Worm (Caenorhabditis elegans) whole organism, late embryonic: ENCODE results near the gene cni-1.

Experiments
- K02D7.2 ChIP-seq: sonication (generic microtip); optimal IDR thresholded peaks from 2 replicates; lab custom pipeline; 2017; ENCODE audit warnings: mild to moderate bottlenecking, missing genetic modification characterization, missing compliant biosample characterization
- ama-1 ChIP-seq: fragments of 150-350 bp; optimal IDR thresholded peaks from 2 replicates; lab custom pipeline; 2014
- dmd-4 ChIP-seq: sonication (generic microtip); optimal IDR thresholded peaks from 2 replicates; lab custom pipeline; 2016; ENCODE audit warnings: borderline replicate concordance, missing genetic modification characterization, missing compliant biosample characterization
- elt-2 ChIP-seq: sonication (generic microtip); optimal IDR thresholded peaks from 2 replicates; lab custom pipeline; 2016; ENCODE audit warnings: missing genetic modification reagents, missing genetic modification characterization, missing compliant biosample characterization
- fkh-10 ChIP-seq: fragments of 150-350 bp; optimal IDR thresholded peaks from 2 replicates; lab custom pipeline; 2014; ENCODE audit warnings: missing biosample characterization, missing genetic modification reagents, missing genetic modification characterization
- lin-11 ChIP-seq: fragments of 200-800 bp; sonication (Bioruptor generic); optimal IDR thresholded peaks from 2 replicates; lab custom pipeline; 2018; ENCODE audit warnings: mild to moderate bottlenecking, missing genetic modification characterization, missing compliant biosample characterization
- nhr-11 ChIP-seq: fragments of 150-350 bp; optimal IDR thresholded peaks from 2 replicates; lab custom pipeline; 2014; ENCODE audit warnings: missing biosample characterization, missing genetic modification characterization
- npax-4 ChIP-seq: sonication (generic microtip); optimal IDR thresholded peaks from 2 replicates; lab custom pipeline; 2016; ENCODE audit warnings: missing genetic modification characterization, missing compliant biosample characterization
- pha-4 ChIP-seq: fragments of 150-350 bp; optimal IDR thresholded peaks from 2 replicates; lab custom pipeline; 2018; ENCODE audit warnings: missing biosample characterization, missing genetic modification reagents, missing genetic modification characterization
- pqm-1 ChIP-seq: sonication (generic microtip); optimal IDR thresholded peaks from 2 replicates; lab custom pipeline; 2016; ENCODE audit warnings: missing genetic modification characterization, missing compliant biosample characterization
- ref-2 ChIP-seq: sonication (generic microtip); optimal IDR thresholded peaks from 2 replicates; lab custom pipeline; 2016; ENCODE audit warnings: missing genetic modification characterization, missing compliant biosample characterization
- sox-2 ChIP-seq: fragments of 200-800 bp; sonication (Bioruptor generic); IDR thresholded peaks from 2 replicates; pipeline ENCODE4 v1.3.6; 2022; ENCODE audit warnings: missing genetic modification reagents, missing genetic modification characterization, missing compliant biosample characterization
- ztf-16 ChIP-seq: sonication (generic microtip); optimal IDR thresholded peaks from 2 replicates; lab custom pipeline; 2017; ENCODE audit warnings: missing genetic modification characterization, missing compliant biosample characterization

ce11 chrV:13131487-13131886 lies 48.6 kb upstream of the cni-1 start:
- TF ChIP-seq npax-4 (tag; lab: Kevin White, UChicago) (no peak), nhr-11 (tag; lab: Kevin White, UChicago) (no peak), ama-1 (lab: Kevin White, UChicago) (no peak), dmd-4 (no peak), elt-2 (tag; lab: Kevin White, UChicago) (no peak), fkh-10 (no peak), K02D7.2 (no peak), lin-11 (tag; lab: Kevin White, UChicago) (no peak), pqm-1 (no peak), pha-4 (no peak), ref-2 (tag; lab: Kevin White, UChicago) (no peak), ztf-16 (tag; lab: Kevin White, UChicago) (no peak), sox-2 (GFP tag; lab: Robert Waterston, UW) (no peak)
